Fruit fly (Drosophila melanogaster): Measurements from ENCODE around the gene CG34130.
A peak's percentile ranks its signal among the peaks of the same experiment; 100 is the strongest.

The CG34130 gene

dm6 chr3R:26235034-26235433 is 45.3 kb upstream of the CG34130 start (continued):
- TF ChIP-seq CG15601 (tag; optimal IDR thresholded peaks at IDR 0.05) (no peak), Oli (tag; optimal IDR thresholded peaks at IDR 0.05) (peak; percentile 48), dm (GFP tag; optimal IDR thresholded peaks at IDR 0.05) (no peak), CG17359 (tag; optimal IDR thresholded peaks at IDR 0.05) (peak; percentile 28), CG17385 (GFP tag; optimal IDR thresholded peaks at IDR 0.05) (peak; percentile 28), CG4282 (GFP tag; optimal IDR thresholded peaks at IDR 0.05) (no peak), Ets97D (GFP tag; optimal IDR thresholded peaks at IDR 0.05) (no peak), CG15269 (tag; optimal IDR thresholded peaks at IDR 0.05) (peak; percentile 31), Eip74EF (GFP tag; optimal IDR thresholded peaks at IDR 0.05) (peak in 1 of 2 experiments; percentile 57), Mrtf (GFP tag; IDR thresholded peaks at IDR 0.05) (no peak), H15 (GFP tag; IDR thresholded peaks at IDR 0.05) (0 out of 3 replicates have a peak, but pooled peaks have one; percentile 44), Nf-YC (tag; optimal IDR thresholded peaks at IDR 0.05) (no peak), Xrp1 (GFP tag; IDR thresholded peaks at IDR 0.05) (peak; percentile 43), eyg (GFP tag; optimal IDR thresholded peaks at IDR 0.05) (no peak), CG7745 (tag; optimal IDR thresholded peaks at IDR 0.05) (no peak), Ets65A (GFP tag) (peak; percentile 52), CG9215 (GFP tag; IDR thresholded peaks at IDR 0.05) (no peak), pnt (GFP tag; optimal IDR thresholded peaks at IDR 0.05) (peak; percentile 19), CG1024 (GFP tag; IDR thresholded peaks at IDR 0.05) (no peak), Jarid2 (GFP tag; optimal IDR thresholded peaks at IDR 0.05) (no peak), ci (GFP tag; IDR thresholded peaks at IDR 0.05) (peak; percentile 73; the same call in 2 of the 3 replicates), Hmx (GFP tag; optimal IDR thresholded peaks at IDR 0.05) (no peak), Hsf (GFP tag; optimal IDR thresholded peaks at IDR 0.05) (peak; percentile 49), CG12659 (GFP tag; optimal IDR thresholded peaks at IDR 0.05) (peak; percentile 29), sob (GFP tag; IDR thresholded peaks at IDR 0.05) (0 out of 2 replicates have a peak, but pooled peaks have one; percentile 40), CG7556 (GFP tag; optimal IDR thresholded peaks at IDR 0.05) (peak; percentile 26), CG33557 (GFP tag; optimal IDR thresholded peaks at IDR 0.05) (no peak), eve (GFP tag; optimal IDR thresholded peaks at IDR 0.05) (peak in 1 of 2 experiments; percentile 20), CG2116 (GFP tag; optimal IDR thresholded peaks at IDR 0.05) (no peak), CG14667 (GFP tag; IDR thresholded peaks at IDR 0.05) (peak; percentile 30; the same call in 1 of the 2 replicates), CG2712 (tag; optimal IDR thresholded peaks at IDR 0.05) (peak; percentile 47), CG11696 (GFP tag; IDR thresholded peaks at IDR 0.05) (no peak; the same call in 1 of the 2 replicates), fd3F (GFP tag; optimal IDR thresholded peaks at IDR 0.05) (no peak), sisA (GFP tag; IDR thresholded peaks at IDR 0.05) (0 out of 2 replicates have a peak, but pooled peaks have one; percentile 39), tio (GFP tag; optimal IDR thresholded peaks at IDR 0.05) (peak; percentile 52), CG8388 (GFP tag; optimal IDR thresholded peaks at IDR 0.05) (peak; percentile 17), wdn (GFP tag; IDR thresholded peaks at IDR 0.05) (no peak), CG2199 (GFP tag; IDR thresholded peaks at IDR 0.05) (no peak), odd (GFP tag; optimal IDR thresholded peaks at IDR 0.05) (no peak), nmo (GFP tag; optimal IDR thresholded peaks at IDR 0.05) (peak; percentile 47), CG11398 (GFP tag; optimal IDR thresholded peaks at IDR 0.05) (no peak), h (optimal IDR thresholded peaks at IDR 0.05) (no peak), HLH54F (GFP tag; optimal IDR thresholded peaks at IDR 0.05) (peak; percentile 21), caup (GFP tag; optimal IDR thresholded peaks at IDR 0.05; ENCODE audit: severe bottlenecking) (no peak), Atf3 (GFP tag; optimal IDR thresholded peaks at IDR 0.05) (no peak), Taf1 (GFP tag; IDR thresholded peaks at IDR 0.05) (no peak), sens (GFP tag) (peak; percentile 86)

All from whole organism, embryonic.